Worm (Caenorhabditis elegans): ENCODE data around the gene F55A11.11.

F55A11.11 gene

ce11 chrV:11787258-11787657, 4.3 kb downstream of the F55A11.11 start, which contains the start of gene F55A11.7:
Gene F55A11.7 (minus strand): TSS chrV:11787443.
- TF ChIP-seq ces-1 (GFP tag; optimal IDR thresholded peaks at IDR 0.05) (no peak), mdl-1 (tag; optimal IDR thresholded peaks at IDR 0.05) (no peak), daf-8 (GFP tag; IDR thresholded peaks at IDR 0.05) (no peak), lin-15B (tag; optimal IDR thresholded peaks at IDR 0.05) (no peak), ceh-20 (GFP tag; IDR thresholded peaks at IDR 0.05) (no peak), nhr-25 (tag; optimal IDR thresholded peaks at IDR 0.05; ENCODE audit: borderline replicate concordance, insufficient read depth) (no peak), egl-27 (tag; optimal IDR thresholded peaks at IDR 0.05) (no peak), skn-1 (tag; optimal IDR thresholded peaks at IDR 0.05) (no peak), nhr-28 (tag; optimal IDR thresholded peaks at IDR 0.05) (no peak), T26A8.4 (GFP tag; IDR thresholded peaks at IDR 0.05) (no peak), madf-9 (GFP tag; conservative IDR thresholded peaks at IDR 0.05) (no peak)

DNA sequence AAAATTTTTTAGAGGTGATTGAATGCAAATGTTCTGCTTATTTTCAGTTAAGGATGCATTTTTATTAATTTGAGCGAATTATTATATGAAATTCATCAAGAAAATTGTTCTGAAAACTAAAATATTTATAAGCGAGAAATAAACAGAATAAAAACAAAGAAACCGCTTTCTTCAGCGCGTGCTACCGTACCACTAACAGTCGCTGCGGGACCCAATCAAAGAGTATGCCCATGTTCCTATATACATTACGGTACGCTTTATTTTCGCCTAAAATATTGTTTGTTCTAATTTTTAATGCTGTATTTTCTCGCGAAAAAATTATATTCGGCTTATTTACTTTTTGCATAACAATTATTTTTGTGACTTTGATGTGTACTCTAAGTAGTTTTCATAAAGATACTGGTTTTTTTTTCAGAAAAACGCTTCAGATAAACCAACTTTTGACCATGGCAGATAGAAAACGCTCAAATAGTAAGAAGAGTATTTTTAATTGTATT, 4.8 kb downstream of the F55A11.11 start, which contains the start of gene F55A11.8:
TSS of gene F55A11.8 (plus strand) at position 447 of the 497 bp plus-strand sequence.
- TF ChIP-seq nhr-102 (tag; optimal IDR thresholded peaks at IDR 0.05): no peak
- no peak for TF ChIP-seq ZK337.2 (GFP tag; IDR thresholded peaks at IDR 0.05)
- no peak for TF ChIP-seq rbr-2 (tag; optimal IDR thresholded peaks at IDR 0.05)
- 0 out of 2 replicates have a peak, but pooled peaks have one; percentile 17 for TF ChIP-seq lin-38 (GFP tag; IDR thresholded peaks at IDR 0.05)
- no peak for TF ChIP-seq spr-1 (tag; optimal IDR thresholded peaks at IDR 0.05)

DNA sequence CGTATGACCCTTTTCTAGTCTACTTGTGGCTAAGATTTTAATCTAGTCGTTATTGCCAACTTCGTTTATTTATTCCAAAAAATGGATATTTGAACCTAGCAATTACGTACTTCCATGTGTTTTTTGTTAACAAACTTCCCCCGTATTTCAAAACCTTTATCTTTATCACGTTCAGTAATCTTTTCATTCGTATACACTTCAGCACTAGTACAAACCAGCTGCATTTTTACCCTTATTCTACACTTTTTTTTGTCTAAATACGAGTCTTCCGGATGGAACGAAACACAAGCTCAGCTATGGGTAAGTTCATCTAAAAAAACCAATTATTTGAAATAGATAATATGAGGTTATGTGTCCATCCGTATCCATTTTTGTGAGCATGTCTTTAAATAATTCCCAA, 6.5 kb downstream of the F55A11.11 start, which contains the start of gene D2023.1:
TSS of gene D2023.1 (plus strand) at position 77 of the 400 bp plus-strand sequence.
- TF ChIP-seq gei-8 (GFP tag; optimal IDR thresholded peaks at IDR 0.05): no peak
- peak; percentile 11 for TF ChIP-seq aha-1 (tag)
- peak in 1 of 2 experiments; percentile 97 for TF ChIP-seq unc-62 (GFP tag; optimal IDR thresholded peaks at IDR 0.05 in 1 of 2)
- no peak for TF ChIP-seq unc-62 (tag; optimal IDR thresholded peaks at IDR 0.05)

ce11 chrV:11794172-11794571, 11.2 kb downstream of the F55A11.11 start:
- TF ChIP-seq arid-1 (GFP tag; conservative IDR thresholded peaks at IDR 0.05): no peak
- no peak for TF ChIP-seq lin-29 (GFP tag; IDR thresholded peaks at IDR 0.05)
- TF ChIP-seq nhr-48 (tag; optimal IDR thresholded peaks at IDR 0.05): peak; percentile 80
- TF ChIP-seq zip-11 (GFP tag; IDR thresholded peaks at IDR 0.05): no peak
- TF ChIP-seq ceh-28 (tag; optimal IDR thresholded peaks at IDR 0.05): no peak
- TF ChIP-seq pha-4 (GFP tag; IDR thresholded peaks at IDR 0.05): no peak
- TF ChIP-seq pha-4 (tag; optimal IDR thresholded peaks at IDR 0.05): no peak
- peak in 1 of 2 experiments; percentile 76 for TF ChIP-seq unc-62 (GFP tag; optimal IDR thresholded peaks at IDR 0.05 in 1 of 2)
- TF ChIP-seq unc-62 (tag; optimal IDR thresholded peaks at IDR 0.05): no peak
- no peak for TF ChIP-seq nhr-28 (tag; optimal IDR thresholded peaks at IDR 0.05)
- peak; percentile 25 for TF ChIP-seq aha-1 (tag)
- TF ChIP-seq sdz-12 (GFP tag; optimal IDR thresholded peaks at IDR 0.05): no peak
- peak; percentile 16 for TF ChIP-seq hlh-11 (tag; optimal IDR thresholded peaks at IDR 0.05)
- peak; percentile 18 to 42 for TF ChIP-seq mdl-1 (tag; optimal IDR thresholded peaks at IDR 0.05)
- no peak for TF ChIP-seq Y48G9A.11 (GFP tag; IDR thresholded peaks at IDR 0.05)
- no peak for TF ChIP-seq ceh-44 (GFP tag; IDR thresholded peaks at IDR 0.05)

ce11 chrV:11795352-11795751, 12.4 kb downstream of the F55A11.11 start:
- TF ChIP-seq lin-1 (GFP tag; IDR thresholded peaks at IDR 0.05): no peak
- peak; percentile 7 for TF ChIP-seq hlh-11 (tag; optimal IDR thresholded peaks at IDR 0.05)
- TF ChIP-seq hlh-30 (tag; optimal IDR thresholded peaks at IDR 0.05; ENCODE audit: insufficient read depth): peak; percentile 36
